Worm (Caenorhabditis elegans) whole organism, late embryonic: ENCODE results near the gene nbet-1.
A peak's percentile ranks its signal among the peaks of the same experiment; 100 is the strongest.

ENCODE experiments used
- C08G9.2 ChIP-seq: sonication (generic microtip); optimal IDR thresholded peaks from 2 replicates; lab custom pipeline; 2016; ENCODE audit warnings: mild to moderate bottlenecking, missing genetic modification characterization, moderate library complexity, missing compliant biosample characterization
- C38D4.7 ChIP-seq: fragments of 200-800 bp; sonication (Bioruptor generic); optimal IDR thresholded peaks from 2 replicates; lab custom pipeline; 2018; ENCODE audit warnings: mild to moderate bottlenecking, missing genetic modification characterization, moderate library complexity, missing compliant biosample characterization
- F13H6.1 ChIP-seq: sonication (generic microtip); optimal IDR thresholded peaks from 2 replicates; lab custom pipeline; 2016; ENCODE audit warnings: missing genetic modification characterization, missing compliant biosample characterization
- K02D7.2 ChIP-seq: sonication (generic microtip); optimal IDR thresholded peaks from 2 replicates; lab custom pipeline; 2017; ENCODE audit warnings: mild to moderate bottlenecking, missing genetic modification characterization, missing compliant biosample characterization
- Y22D7AL.16 ChIP-seq: sonication (generic microtip); optimal IDR thresholded peaks from 2 replicates; lab custom pipeline; 2016; ENCODE audit warnings: missing genetic modification characterization, missing compliant biosample characterization
- ahr-1 ChIP-seq: sonication (generic microtip); optimal IDR thresholded peaks from 2 replicates; lab custom pipeline; 2016; ENCODE audit warnings: missing genetic modification characterization, missing compliant biosample characterization
- ceh-14 ChIP-seq: sonication (generic microtip); optimal IDR thresholded peaks from 2 replicates; lab custom pipeline; 2016; ENCODE audit warnings: missing genotype, missing genetic modification characterization, missing compliant biosample characterization
- ceh-18 ChIP-seq: sonication (generic microtip); optimal IDR thresholded peaks from 2 replicates; lab custom pipeline; 2016; ENCODE audit warnings: missing genetic modification characterization, missing compliant biosample characterization
- ceh-19 ChIP-seq: fragments of 200-800 bp; sonication (Bioruptor generic); optimal IDR thresholded peaks from 2 replicates; lab custom pipeline; 2018; ENCODE audit warnings: mild to moderate bottlenecking, missing genetic modification characterization, missing compliant biosample characterization
- ceh-2 ChIP-seq: sonication (generic microtip); optimal IDR thresholded peaks from 2 replicates; lab custom pipeline; 2016; ENCODE audit warnings: missing genotype, missing genetic modification characterization, missing compliant biosample characterization
- ceh-22 ChIP-seq: sonication (generic microtip); optimal IDR thresholded peaks from 2 replicates; lab custom pipeline; 2017; ENCODE audit warnings: missing biosample characterization, missing genetic modification characterization
- ceh-30 ChIP-seq: fragments of 150-350 bp; optimal IDR thresholded peaks from 2 replicates; lab custom pipeline; 2014; ENCODE audit warnings: missing biosample characterization, missing genetic modification characterization
- ceh-31 ChIP-seq: sonication (generic microtip); optimal IDR thresholded peaks from 2 replicates; lab custom pipeline; 2016; ENCODE audit warnings: missing genetic modification characterization, missing compliant biosample characterization
- ceh-34 ChIP-seq: sonication (generic microtip); optimal IDR thresholded peaks from 2 replicates; lab custom pipeline; 2016; ENCODE audit warnings: mild to moderate bottlenecking, missing genetic modification characterization, missing compliant biosample characterization
- ceh-45 ChIP-seq: fragments of 200-800 bp; sonication (Bioruptor generic); IDR thresholded peaks from 2 replicates; pipeline ENCODE4 v1.3.6; 2022; ENCODE audit warnings: missing genetic modification reagents, missing genetic modification characterization, missing compliant biosample characterization
- ceh-48 ChIP-seq: sonication (generic microtip); optimal IDR thresholded peaks from 2 replicates; lab custom pipeline; 2016; ENCODE audit warnings: missing genetic modification characterization, inconsistent platforms, missing compliant biosample characterization
- ceh-9 ChIP-seq: sonication (generic microtip); optimal IDR thresholded peaks from 2 replicates; lab custom pipeline; 2016; ENCODE audit warnings: mild to moderate bottlenecking, missing genetic modification characterization, inconsistent platforms, missing compliant biosample characterization
- che-1 ChIP-seq: sonication (generic microtip); optimal IDR thresholded peaks from 2 replicates; lab custom pipeline; 2016; ENCODE audit warnings: mild to moderate bottlenecking, missing genetic modification characterization, missing compliant biosample characterization
- dmd-4 ChIP-seq: sonication (generic microtip); optimal IDR thresholded peaks from 2 replicates; lab custom pipeline; 2016; ENCODE audit warnings: borderline replicate concordance, missing genetic modification characterization, missing compliant biosample characterization
- dve-1 ChIP-seq: sonication (generic microtip); optimal IDR thresholded peaks from 2 replicates; lab custom pipeline; 2017; ENCODE audit warnings: antibody characterized with exemption, mild to moderate bottlenecking, missing genetic modification characterization, missing compliant biosample characterization
- elt-2 ChIP-seq: sonication (generic microtip); optimal IDR thresholded peaks from 2 replicates; lab custom pipeline; 2016; ENCODE audit warnings: missing genetic modification reagents, missing genetic modification characterization, missing compliant biosample characterization
- elt-4 ChIP-seq: sonication (generic microtip); optimal IDR thresholded peaks from 2 replicates; lab custom pipeline; 2016; ENCODE audit warnings: missing genetic modification characterization, missing compliant biosample characterization
- ets-4 ChIP-seq: sonication (generic microtip); optimal IDR thresholded peaks from 2 replicates; lab custom pipeline; 2016; ENCODE audit warnings: missing genetic modification characterization, missing compliant biosample characterization
- eyg-1 ChIP-seq: sonication (generic microtip); optimal IDR thresholded peaks from 2 replicates; lab custom pipeline; 2016; ENCODE audit warnings: missing genotype, missing genetic modification characterization, missing compliant biosample characterization
- fax-1 ChIP-seq: sonication (generic microtip); optimal IDR thresholded peaks from 2 replicates; lab custom pipeline; 2016; ENCODE audit warnings: missing genotype, missing genetic modification characterization, missing compliant biosample characterization
- fkh-6 ChIP-seq: sonication (generic microtip); optimal IDR thresholded peaks from 2 replicates; lab custom pipeline; 2016; ENCODE audit warnings: missing genetic modification characterization, missing compliant biosample characterization
- gmeb-2 ChIP-seq: sonication (generic microtip); optimal IDR thresholded peaks from 2 replicates; lab custom pipeline; 2016; ENCODE audit warnings: missing genetic modification characterization, inconsistent platforms, missing compliant biosample characterization
- hlh-13 ChIP-seq: fragments of 200-800 bp; sonication (Bioruptor generic); optimal IDR thresholded peaks from 2 replicates; lab custom pipeline; 2018; ENCODE audit warnings: mild to moderate bottlenecking, missing genetic modification characterization, missing compliant biosample characterization
- hlh-15 ChIP-seq: sonication (generic microtip); optimal IDR thresholded peaks from 2 replicates; lab custom pipeline; 2016; ENCODE audit warnings: missing genetic modification characterization, missing compliant biosample characterization
- hlh-30 ChIP-seq: sonication (generic microtip); optimal IDR thresholded peaks from 2 replicates; lab custom pipeline; 2017; ENCODE audit warnings: antibody characterized with exemption, missing genetic modification characterization, missing compliant biosample characterization; ENCODE audit not compliant: insufficient read depth
- hlh-6 ChIP-seq: sonication (generic microtip); optimal IDR thresholded peaks from 2 replicates; lab custom pipeline; 2016; ENCODE audit warnings: missing genotype, missing genetic modification characterization, missing compliant biosample characterization
- hlh-8 ChIP-seq: sonication (generic microtip); optimal IDR thresholded peaks from 2 replicates; lab custom pipeline; 2016; ENCODE audit warnings: missing genotype, missing genetic modification characterization, missing compliant biosample characterization
- lim-6 ChIP-seq: sonication (generic microtip); optimal IDR thresholded peaks from 2 replicates; lab custom pipeline; 2016; ENCODE audit warnings: missing genetic modification characterization, missing compliant biosample characterization
- lin-11 ChIP-seq: fragments of 200-800 bp; sonication (Bioruptor generic); optimal IDR thresholded peaks from 2 replicates; lab custom pipeline; 2018; ENCODE audit warnings: mild to moderate bottlenecking, missing genetic modification characterization, missing compliant biosample characterization
- madf-2 ChIP-seq: sonication (generic microtip); optimal IDR thresholded peaks from 2 replicates; lab custom pipeline; 2017; ENCODE audit warnings: missing genetic modification characterization, missing compliant biosample characterization
- mec-3 ChIP-seq: sonication (generic microtip); optimal IDR thresholded peaks from 2 replicates; lab custom pipeline; 2016; ENCODE audit warnings: borderline replicate concordance, missing genetic modification characterization, missing compliant biosample characterization
- nfya-1 ChIP-seq: sonication (generic microtip); optimal IDR thresholded peaks from 2 replicates; lab custom pipeline; 2017; ENCODE audit warnings: missing genetic modification characterization, mild to moderate bottlenecking, missing compliant biosample characterization, antibody characterized with exemption, moderate library complexity
- nhr-11 ChIP-seq: fragments of 150-350 bp; optimal IDR thresholded peaks from 2 replicates; lab custom pipeline; 2014; ENCODE audit warnings: missing biosample characterization, missing genetic modification characterization
- nhr-232 ChIP-seq: sonication (generic microtip); optimal IDR thresholded peaks from 2 replicates; lab custom pipeline; 2016; ENCODE audit warnings: missing genetic modification characterization, missing compliant biosample characterization
- npax-4 ChIP-seq: sonication (generic microtip); optimal IDR thresholded peaks from 2 replicates; lab custom pipeline; 2016; ENCODE audit warnings: missing genetic modification characterization, missing compliant biosample characterization
- odd-2 ChIP-seq: sonication (generic microtip); optimal IDR thresholded peaks from 2 replicates; lab custom pipeline; 2017; ENCODE audit warnings: antibody characterized with exemption, mild to moderate bottlenecking, missing genetic modification characterization, missing compliant biosample characterization
- pag-3 ChIP-seq: sonication (generic microtip); optimal IDR thresholded peaks from 2 replicates; lab custom pipeline; 2016; ENCODE audit warnings: missing compliant biosample characterization, missing genetic modification characterization, borderline replicate concordance
- pax-1 ChIP-seq: fragments of 150-350 bp; optimal IDR thresholded peaks from 2 replicates; lab custom pipeline; 2014; ENCODE audit warnings: missing biosample characterization, missing genetic modification characterization
- pha-2 ChIP-seq: sonication (generic microtip); optimal IDR thresholded peaks from 2 replicates; lab custom pipeline; 2017; ENCODE audit warnings: mild to moderate bottlenecking, missing genetic modification characterization, missing compliant biosample characterization
- pha-4 ChIP-seq: fragments of 150-350 bp; optimal IDR thresholded peaks from 2 replicates; lab custom pipeline; 2018; ENCODE audit warnings: missing biosample characterization, missing genetic modification reagents, missing genetic modification characterization
- pqm-1 ChIP-seq: sonication (generic microtip); optimal IDR thresholded peaks from 2 replicates; lab custom pipeline; 2016; ENCODE audit warnings: missing genetic modification characterization, missing compliant biosample characterization
- pros-1 ChIP-seq: fragments of 150-350 bp; optimal IDR thresholded peaks from 2 replicates; lab custom pipeline; 2014; ENCODE audit warnings: missing biosample characterization, missing genetic modification reagents, missing genetic modification characterization
- ref-2 ChIP-seq: sonication (generic microtip); optimal IDR thresholded peaks from 2 replicates; lab custom pipeline; 2016; ENCODE audit warnings: missing genetic modification characterization, missing compliant biosample characterization
- sox-4 ChIP-seq: sonication (generic microtip); optimal IDR thresholded peaks from 2 replicates; lab custom pipeline; 2017; ENCODE audit warnings: mild to moderate bottlenecking, missing genetic modification characterization, inconsistent platforms, missing compliant biosample characterization
- syd-9 ChIP-seq: sonication (generic microtip); optimal IDR thresholded peaks from 2 replicates; lab custom pipeline; 2016; ENCODE audit warnings: mild to moderate bottlenecking, missing genetic modification characterization, moderate library complexity, missing compliant biosample characterization
- tbx-7 ChIP-seq: sonication (generic microtip); optimal IDR thresholded peaks from 2 replicates; lab custom pipeline; 2016; ENCODE audit warnings: missing genotype, missing genetic modification characterization, missing compliant biosample characterization
- unc-3 ChIP-seq, 2 experiments: fragments of 200-800 bp in 1 of 2; sonication (Bioruptor generic) in 1 of 2; sonication (generic microtip) in 1 of 2; conservative IDR thresholded peaks in 1 of 2; optimal IDR thresholded peaks in 1 of 2; 2 replicates each; pipeline versions ENCODE4 v1.3.6 to Lab custom; 2016 to 2022; ENCODE audit warnings: missing compliant biosample characterization in 2 of 2, missing genetic modification characterization in 2 of 2, missing genetic modification reagents in 1 of 2
- unc-86 ChIP-seq: sonication (generic microtip); optimal IDR thresholded peaks from 2 replicates; lab custom pipeline; 2016; ENCODE audit warnings: missing genetic modification characterization, missing compliant biosample characterization
- zip-5 ChIP-seq: sonication (generic microtip); optimal IDR thresholded peaks from 2 replicates; lab custom pipeline; 2016; ENCODE audit warnings: missing genetic modification characterization, missing compliant biosample characterization

Gene nbet-1

DNA sequence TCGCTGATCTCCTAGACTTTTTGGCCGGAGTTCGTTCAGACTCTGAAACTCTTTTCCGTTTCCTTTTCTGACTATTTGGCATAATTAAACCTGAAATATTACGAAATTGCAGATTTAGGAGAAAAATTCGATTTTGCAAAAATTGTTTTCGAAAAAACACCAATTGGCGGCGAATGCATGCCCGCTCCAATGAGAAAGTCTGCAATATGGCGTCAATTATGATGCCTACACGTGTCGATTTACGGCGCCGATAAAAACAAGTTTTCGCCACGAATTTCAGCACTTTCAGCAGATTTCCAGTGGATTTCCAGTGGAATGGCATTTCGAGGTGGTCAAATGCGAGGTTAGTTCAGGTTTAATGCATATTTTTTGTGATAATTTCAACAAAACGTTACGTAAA, at the start of gene nbet-1, which contains the start of gene Y59E9AL.36:
nbet-1 (plus strand) TSS at position 112 of the 400 bp plus-strand sequence.
Y59E9AL.36 (minus strand) TSS at position 92 of the 400 bp plus-strand sequence.
- no peak for TF ChIP-seq zip-5 (tag; lab: Kevin White, UChicago)
- no peak for TF ChIP-seq hlh-6 (tag; lab: Kevin White, UChicago)
- no peak for TF ChIP-seq pag-3
- no peak for TF ChIP-seq hlh-8
- no peak for TF ChIP-seq pha-2
- no peak for TF ChIP-seq dve-1 (tag; lab: Kevin White, UChicago)
- TF ChIP-seq pros-1 (tag; lab: Kevin White, UChicago) = no peak
- TF ChIP-seq fax-1 (tag; lab: Kevin White, UChicago) = no peak
- TF ChIP-seq F13H6.1 (tag; lab: Kevin White, UChicago) = no peak
- TF ChIP-seq nhr-11 (tag; lab: Kevin White, UChicago) = no peak
- no peak for TF ChIP-seq ceh-2
- TF ChIP-seq npax-4 (tag; lab: Kevin White, UChicago) = no peak
- peak; percentile 54 for TF ChIP-seq nfya-1 (tag; lab: Kevin White, UChicago)
- TF ChIP-seq nhr-232 (tag; lab: Kevin White, UChicago) = no peak
- no peak for TF ChIP-seq Y22D7AL.16 (tag; lab: Kevin White, UChicago)
- TF ChIP-seq ceh-14 (tag; lab: Kevin White, UChicago) = peak; percentile 6
- peak; percentile 30 for TF ChIP-seq che-1 (tag; lab: Kevin White, UChicago)
- TF ChIP-seq dmd-4 (tag; lab: Kevin White, UChicago) = no peak
- TF ChIP-seq K02D7.2 (tag; lab: Kevin White, UChicago) = no peak
- TF ChIP-seq fkh-6 (tag; lab: Kevin White, UChicago) = no peak
- TF ChIP-seq sox-4 (tag; lab: Kevin White, UChicago) = no peak
- TF ChIP-seq C38D4.7 (GFP tag; lab: Kevin White, UChicago) = no peak
- TF ChIP-seq ceh-22 (tag; lab: Kevin White, UChicago) = no peak
- TF ChIP-seq unc-86 (tag; lab: Kevin White, UChicago) = no peak
- TF ChIP-seq C08G9.2 = no peak
- no peak for TF ChIP-seq tbx-7 (tag; lab: Kevin White, UChicago)
- peak; percentile 17 for TF ChIP-seq madf-2 (tag; lab: Kevin White, UChicago)
- no peak for TF ChIP-seq pqm-1 (tag; lab: Kevin White, UChicago)
- no peak for TF ChIP-seq eyg-1 (tag; lab: Kevin White, UChicago)
- no peak for TF ChIP-seq hlh-30 (tag; lab: Kevin White, UChicago)
- no peak for TF ChIP-seq lin-11 (tag; lab: Kevin White, UChicago)
- no peak for TF ChIP-seq pax-1
- no peak for TF ChIP-seq lim-6
- peak; percentile 63 for TF ChIP-seq ceh-34
- no peak for TF ChIP-seq hlh-15 (tag; lab: Kevin White, UChicago)
- no peak for TF ChIP-seq pha-4
- TF ChIP-seq ahr-1 (tag; lab: Kevin White, UChicago) = no peak
- TF ChIP-seq ceh-45 (GFP tag; lab: Robert Waterston, UW) = no peak
- no peak for TF ChIP-seq elt-4
- peak; percentile 54 for TF ChIP-seq ceh-31 (tag; lab: Kevin White, UChicago)
- TF ChIP-seq mec-3 (tag; lab: Kevin White, UChicago) = no peak
- TF ChIP-seq ceh-9 (tag; lab: Kevin White, UChicago) = no peak
- TF ChIP-seq unc-3 (GFP tag; conservative IDR thresholded peaks at IDR 0.05; lab: Robert Waterston, UW) = 0 out of 2 replicates have a peak, but pooled peaks have one; percentile 35
- no peak for TF ChIP-seq unc-3 (tag; optimal IDR thresholded peaks at IDR 0.05; lab: Kevin White, UChicago)
- no peak for TF ChIP-seq ref-2 (tag; lab: Kevin White, UChicago)
- TF ChIP-seq ceh-18 (tag; lab: Kevin White, UChicago) = peak; percentile 59
- no peak for TF ChIP-seq ceh-30 (tag; lab: Kevin White, UChicago)
- TF ChIP-seq hlh-13 = no peak
- TF ChIP-seq ceh-48 (tag; lab: Kevin White, UChicago) = peak; percentile 32
- no peak for TF ChIP-seq ets-4
- peak; percentile 33 for TF ChIP-seq elt-2
- TF ChIP-seq ceh-19 (GFP tag; lab: Kevin White, UChicago) = no peak
- no peak for TF ChIP-seq odd-2 (tag; lab: Kevin White, UChicago)
- TF ChIP-seq gmeb-2 (tag; lab: Kevin White, UChicago) = no peak
- TF ChIP-seq syd-9 (tag; lab: Kevin White, UChicago) = no peak
